Fruit fly (Drosophila melanogaster): ENCODE results near the gene Lip4.

DNA sequence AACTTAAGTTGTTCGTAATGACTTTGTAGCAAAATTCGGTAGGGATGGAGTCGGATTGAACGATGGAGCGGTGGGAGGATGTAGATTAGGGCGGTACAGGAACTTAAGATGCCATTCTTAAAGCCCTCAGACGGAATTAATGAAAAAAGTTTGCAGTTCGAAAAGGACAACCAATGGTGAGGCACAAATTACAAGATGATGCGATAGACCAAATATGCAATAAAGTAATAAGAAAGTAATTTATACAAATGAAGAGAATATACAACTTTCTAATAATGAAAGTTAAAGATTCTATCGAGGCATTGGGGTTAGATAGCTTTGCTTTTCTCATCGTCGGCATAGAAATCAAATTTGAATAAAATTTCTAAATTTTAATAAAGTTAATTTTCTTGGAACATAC is 39.6 kb downstream of the Lip4 start, which contains the start of gene CG6138:
- TF ChIP-seq h (optimal IDR thresholded peaks at IDR 0.05) (no peak), insv (optimal IDR thresholded peaks at IDR 0.05) (no peak), ttk (optimal IDR thresholded peaks at IDR 0.05) (no peak), Sin3A (optimal IDR thresholded peaks at IDR 0.05) (no peak), psq (optimal IDR thresholded peaks at IDR 0.05) (no peak), Myc (optimal IDR thresholded peaks at IDR 0.05) (no peak)
